Worm (Caenorhabditis elegans) whole organism, early embryonic: ENCODE data around the gene Y70C5A.4.

Experiments used
- B0310.2 ChIP-seq: sonication (generic microtip); optimal IDR thresholded peaks from 2 replicates; lab custom pipeline; 2016; ENCODE audit warnings: mild to moderate bottlenecking, missing genetic modification characterization, missing compliant biosample characterization
- F13C5.2 ChIP-seq: sonication (generic microtip); optimal IDR thresholded peaks from 2 replicates; lab custom pipeline; 2017; ENCODE audit warnings: mild to moderate bottlenecking, missing genetic modification characterization, inconsistent platforms, missing compliant biosample characterization
- aly-1 ChIP-seq: sonication (generic microtip); optimal IDR thresholded peaks from 2 replicates; lab custom pipeline; 2016; ENCODE audit warnings: missing genetic modification characterization, missing compliant biosample characterization
- ama-1 ChIP-seq: fragments of 150-350 bp; optimal IDR thresholded peaks from 2 replicates; lab custom pipeline; 2014
- ceh-13 ChIP-seq: fragments of 200-800 bp; sonication (Bioruptor generic); optimal IDR thresholded peaks from 2 replicates; lab custom pipeline; 2018; ENCODE audit warnings: mild to moderate bottlenecking, missing genetic modification characterization, missing compliant biosample characterization
- ceh-36 ChIP-seq: sonication (generic microtip); optimal IDR thresholded peaks from 2 replicates; lab custom pipeline; 2016; ENCODE audit warnings: missing genetic modification characterization, inconsistent platforms, missing compliant biosample characterization
- ets-7 ChIP-seq: sonication (generic microtip); optimal IDR thresholded peaks from 2 replicates; lab custom pipeline; 2016; ENCODE audit warnings: missing genotype, missing genetic modification characterization, missing compliant biosample characterization
- flt-1 ChIP-seq: fragments of 200-800 bp; sonication (Bioruptor generic); IDR thresholded peaks from 2 replicates; pipeline ENCODE4 v1.3.6; 2022; ENCODE audit warnings: missing genetic modification characterization, missing compliant biosample characterization
- hmbx-1 ChIP-seq: sonication (generic microtip); optimal IDR thresholded peaks from 2 replicates; lab custom pipeline; 2016; ENCODE audit warnings: mild to moderate bottlenecking, missing genetic modification characterization, missing compliant biosample characterization
- hmg-4 ChIP-seq: fragments of 200-800 bp; sonication (Bioruptor generic); optimal IDR thresholded peaks from 2 replicates; lab custom pipeline; 2018; ENCODE audit warnings: mild to moderate bottlenecking, missing genetic modification characterization, missing compliant biosample characterization
- hnd-1 ChIP-seq: sonication (generic microtip); optimal IDR thresholded peaks from 2 replicates; lab custom pipeline; 2016; ENCODE audit warnings: missing genetic modification characterization, missing compliant biosample characterization
- pes-1 ChIP-seq: fragments of 200-800 bp; sonication (Bioruptor generic); IDR thresholded peaks from 2 replicates; pipeline ENCODE4 v1.3.6; 2022; ENCODE audit warnings: missing genetic modification reagents, missing genetic modification characterization, missing compliant biosample characterization
- scrt-1 ChIP-seq: fragments of 200-800 bp; sonication (Bioruptor generic); IDR thresholded peaks from 2 replicates; pipeline ENCODE4 v1.3.6; 2022; ENCODE audit warnings: missing genetic modification characterization, missing compliant biosample characterization
- sea-1 ChIP-seq: fragments of 200-800 bp; sonication (Bioruptor generic); conservative IDR thresholded peaks from 2 replicates; pipeline ENCODE4 v1.3.6; 2022; ENCODE audit warnings: missing genetic modification characterization, missing compliant biosample characterization
- tbx-11 ChIP-seq: fragments of 200-800 bp; sonication (Bioruptor generic); IDR thresholded peaks from 2 replicates; pipeline ENCODE4 v1.3.6; 2022; ENCODE audit warnings: missing genetic modification characterization, missing compliant biosample characterization
- tbx-37 ChIP-seq: fragments of 200-800 bp; sonication (Bioruptor generic); conservative IDR thresholded peaks from 2 replicates; pipeline ENCODE4 v1.3.6; 2022; ENCODE audit warnings: missing genetic modification reagents, missing genetic modification characterization, missing compliant biosample characterization
- tra-4 ChIP-seq: sonication (generic microtip); optimal IDR thresholded peaks from 2 replicates; lab custom pipeline; 2017; ENCODE audit warnings: missing genetic modification characterization, missing compliant biosample characterization

Gene Y70C5A.4

ce11 chrV:16604301-16604700 lies 13.3 kb upstream of the Y70C5A.4 start:
- TF ChIP-seq aly-1: no peak
- no peak for TF ChIP-seq ama-1 (lab: Kevin White, UChicago)
- no peak for TF ChIP-seq B0310.2
- no peak for TF ChIP-seq F13C5.2 (tag; lab: Kevin White, UChicago)
- no peak for TF ChIP-seq pes-1 (GFP tag; lab: Robert Waterston, UW)
- no peak for TF ChIP-seq hmg-4 (GFP tag; lab: Kevin White, UChicago)
- no peak for TF ChIP-seq scrt-1 (GFP tag; lab: Robert Waterston, UW)
- TF ChIP-seq hnd-1: no peak
- no peak for TF ChIP-seq tbx-11 (GFP tag; lab: Robert Waterston, UW)
- TF ChIP-seq tbx-37: no peak
- TF ChIP-seq hmbx-1 (tag; lab: Kevin White, UChicago): no peak
- TF ChIP-seq ets-7: no peak
- TF ChIP-seq tra-4 (tag; lab: Kevin White, UChicago): no peak
- no peak for TF ChIP-seq ceh-13
- TF ChIP-seq ceh-36 (tag; lab: Kevin White, UChicago): no peak
- TF ChIP-seq sea-1 (GFP tag; lab: Robert Waterston, UW): no peak

ce11 chrV:16605463-16605862 lies 12.1 kb upstream of the Y70C5A.4 start:
- TF ChIP-seq aly-1 (no peak), B0310.2 (no peak), flt-1 (no peak), sea-1 (GFP tag; lab: Robert Waterston, UW) (no peak), pes-1 (GFP tag; lab: Robert Waterston, UW) (no peak), ama-1 (lab: Kevin White, UChicago) (no peak), hnd-1 (no peak), ceh-36 (tag; lab: Kevin White, UChicago) (no peak), scrt-1 (GFP tag; lab: Robert Waterston, UW) (no peak), hmg-4 (GFP tag; lab: Kevin White, UChicago) (no peak), ets-7 (no peak), hmbx-1 (tag; lab: Kevin White, UChicago) (no peak), tbx-37 (no peak), tbx-11 (GFP tag; lab: Robert Waterston, UW) (no peak), ceh-13 (no peak), tra-4 (tag; lab: Kevin White, UChicago) (no peak)

- TF ChIP-seq aly-1: no peak
- TF ChIP-seq tra-4 (tag; lab: Kevin White, UChicago): no peak
- TF ChIP-seq scrt-1 (GFP tag; lab: Robert Waterston, UW): no peak
- TF ChIP-seq F13C5.2 (tag; lab: Kevin White, UChicago): no peak
- TF ChIP-seq ceh-13: no peak
- no peak for TF ChIP-seq tbx-37
- no peak for TF ChIP-seq ets-7
- TF ChIP-seq hmbx-1 (tag; lab: Kevin White, UChicago): no peak
- TF ChIP-seq hnd-1: no peak
- TF ChIP-seq B0310.2: no peak
- TF ChIP-seq sea-1 (GFP tag; lab: Robert Waterston, UW): no peak
- no peak for TF ChIP-seq ama-1 (lab: Kevin White, UChicago)
These were observed 11.2 kb upstream of the Y70C5A.4 start, which contains the start of gene Y32B12C.1 for ce11 chrV:16606313-16606712. Gene Y32B12C.1 (plus strand): TSS chrV:16606613.

- TF ChIP-seq scrt-1 (GFP tag; lab: Robert Waterston, UW) (no peak), tbx-37 (no peak), ceh-36 (tag; lab: Kevin White, UChicago) (no peak), B0310.2 (no peak), pes-1 (GFP tag; lab: Robert Waterston, UW) (no peak)
These were observed 9.1 kb upstream of the Y70C5A.4 start for ce11 chrV:16608478-16608877.

- TF ChIP-seq scrt-1 (GFP tag; lab: Robert Waterston, UW): no peak
- TF ChIP-seq B0310.2: no peak
- TF ChIP-seq ceh-36 (tag; lab: Kevin White, UChicago): no peak
- no peak for TF ChIP-seq ceh-13
- TF ChIP-seq F13C5.2 (tag; lab: Kevin White, UChicago): no peak
- no peak for TF ChIP-seq hnd-1
- no peak for TF ChIP-seq tbx-11 (GFP tag; lab: Robert Waterston, UW)
These were observed 7.5 kb upstream of the Y70C5A.4 start for ce11 chrV:16610094-16610493.

ce11 chrV:16610791-16611385 lies 6.7 kb upstream of the Y70C5A.4 start, which contains the start of gene srw-54:
Gene srw-54 (plus strand): TSS chrV:16611335.
- no peak for TF ChIP-seq F13C5.2 (tag; lab: Kevin White, UChicago)
- TF ChIP-seq ama-1 (lab: Kevin White, UChicago): no peak
- no peak for TF ChIP-seq sea-1 (GFP tag; lab: Robert Waterston, UW)
- TF ChIP-seq aly-1: no peak
- no peak for TF ChIP-seq pes-1 (GFP tag; lab: Robert Waterston, UW)
- no peak for TF ChIP-seq ets-7
- no peak for TF ChIP-seq hmbx-1 (tag; lab: Kevin White, UChicago)
- no peak for TF ChIP-seq tra-4 (tag; lab: Kevin White, UChicago)
- TF ChIP-seq ceh-13: no peak
- no peak for TF ChIP-seq tbx-11 (GFP tag; lab: Robert Waterston, UW)

- TF ChIP-seq hnd-1 (no peak), B0310.2 (no peak), aly-1 (no peak), tbx-11 (GFP tag; lab: Robert Waterston, UW) (no peak), tra-4 (tag; lab: Kevin White, UChicago) (no peak), sea-1 (GFP tag; lab: Robert Waterston, UW) (no peak), ceh-13 (no peak), tbx-37 (no peak), ceh-36 (tag; lab: Kevin White, UChicago) (no peak), pes-1 (GFP tag; lab: Robert Waterston, UW) (no peak), scrt-1 (GFP tag; lab: Robert Waterston, UW) (no peak), ets-7 (no peak), flt-1 (no peak), F13C5.2 (tag; lab: Kevin White, UChicago) (no peak), ama-1 (lab: Kevin White, UChicago) (no peak), hmbx-1 (tag; lab: Kevin White, UChicago) (no peak), hmg-4 (GFP tag; lab: Kevin White, UChicago) (no peak)
These were observed 3.3 kb downstream of the Y70C5A.4 start, which contains the start of gene Y70C5A.3 for ce11 chrV:16620874-16621273. Gene Y70C5A.3 (minus strand): TSS chrV:16620923.
